Fruit fly (Drosophila melanogaster) whole organism, wandering third instar larva: ENCODE measurements around the gene Pi3K68D.
A peak's percentile ranks its signal among the peaks of the same experiment; 100 is the strongest.

Experiments
- Abd-B ChIP-seq: fragments of >200 bp; optimal IDR thresholded peaks from 2 replicates; lab custom pipeline; 2017; ENCODE audit warnings: missing biosample characterization, missing genetic modification characterization
- CG32264 ChIP-seq: fragments of 200-800 bp; sonication (Bioruptor generic); optimal IDR thresholded peaks from 2 replicates; lab custom pipeline; 2016; ENCODE audit warnings: missing biosample characterization, missing genetic modification characterization
- CG9705 ChIP-seq: fragments of 200-800 bp; sonication (Bioruptor generic); optimal IDR thresholded peaks from 2 replicates; lab custom pipeline; 2018; ENCODE audit warnings: missing biosample characterization, mild to moderate bottlenecking, missing genetic modification characterization
- CrebA ChIP-seq: fragments of 200-800 bp; sonication (Bioruptor generic); optimal IDR thresholded peaks from 2 replicates; lab custom pipeline; 2016; ENCODE audit warnings: missing biosample characterization, mild to moderate bottlenecking, missing genetic modification characterization, borderline replicate concordance
- Dfd ChIP-seq: fragments of >200 bp; optimal IDR thresholded peaks from 2 replicates; lab custom pipeline; 2017; ENCODE audit warnings: missing biosample characterization, missing genetic modification characterization
- Dif ChIP-seq: fragments of 200-275, 200-300 bp; sonication (Bioruptor generic); optimal IDR thresholded peaks from 2 replicates; lab custom pipeline; 2018; ENCODE audit warnings: missing biosample characterization, missing genetic modification characterization; ENCODE audit not compliant: partially characterized antibody
- Hnf4 ChIP-seq: fragments of 200-800 bp; sonication (Bioruptor generic); optimal IDR thresholded peaks from 2 replicates; lab custom pipeline; 2016; ENCODE audit warnings: missing biosample characterization, mild to moderate bottlenecking, missing genetic modification characterization
- Hr78 ChIP-seq: fragments of >200 bp; optimal IDR thresholded peaks from 2 replicates; lab custom pipeline; 2017; ENCODE audit warnings: missing biosample characterization, missing genetic modification characterization
- Hr83 ChIP-seq: fragments of 200-300 bp; sonication (Bioruptor generic); optimal IDR thresholded peaks from 2 replicates; lab custom pipeline; 2016; ENCODE audit warnings: missing biosample characterization, mild to moderate bottlenecking, missing genetic modification characterization, moderate library complexity; ENCODE audit not compliant: poor library complexity, severe bottlenecking
- Mio ChIP-seq: sonication (Bioruptor generic); optimal IDR thresholded peaks from 2 replicates; lab custom pipeline; 2016; ENCODE audit warnings: missing biosample characterization, missing genetic modification characterization
- N ChIP-seq: fragments of >200 bp; optimal IDR thresholded peaks from 2 replicates; lab custom pipeline; 2018; ENCODE audit warnings: missing biosample characterization, missing external identifiers, missing genetic modification characterization
- Rel ChIP-seq, 2 experiments: fragments of 200-800 bp; sonication (Bioruptor generic) in 1 of 2; optimal IDR thresholded peaks; 2 replicates in 1 of 2; 3 replicates in 1 of 2; lab custom pipeline; 2016 to 2019; ENCODE audit warnings: mild to moderate bottlenecking in 2 of 2, missing biosample characterization in 2 of 2, missing genetic modification characterization in 2 of 2, moderate library complexity in 1 of 2
- Sp1 ChIP-seq: fragments of 200-800 bp; sonication (Bioruptor generic); optimal IDR thresholded peaks from 3 replicates; lab custom pipeline; 2019; ENCODE audit warnings: missing biosample characterization, mild to moderate bottlenecking, missing genetic modification characterization, moderate library complexity
- Vsx2 ChIP-seq: fragments of 200-300, 225-300 bp; sonication (Bioruptor generic); optimal IDR thresholded peaks from 2 replicates; lab custom pipeline; 2018; ENCODE audit warnings: missing biosample characterization, missing genetic modification characterization; ENCODE audit not compliant: partially characterized antibody
- br ChIP-seq: fragments of 200-800 bp; sonication (Bioruptor generic); optimal IDR thresholded peaks from 2 replicates; lab custom pipeline; 2016; ENCODE audit warnings: missing biosample characterization, missing genetic modification characterization
- brk ChIP-seq: fragments of 200-800 bp; sonication (Bioruptor generic); optimal IDR thresholded peaks from 2 replicates; lab custom pipeline; 2016; ENCODE audit warnings: missing biosample characterization, mild to moderate bottlenecking, missing genetic modification characterization
- dmrt93B ChIP-seq: fragments of 200-800 bp; sonication (Bioruptor generic); optimal IDR thresholded peaks from 2 replicates; lab custom pipeline; 2018; ENCODE audit warnings: missing biosample characterization, mild to moderate bottlenecking, missing genetic modification characterization
- fru ChIP-seq: fragments of 200-800 bp; sonication (Bioruptor generic); optimal IDR thresholded peaks from 3 replicates; lab custom pipeline; 2016; ENCODE audit warnings: missing biosample characterization, mild to moderate bottlenecking, missing genetic modification characterization
- jim ChIP-seq: fragments of 175-275, 200-325 bp; sonication (Bioruptor generic); optimal IDR thresholded peaks from 2 replicates; lab custom pipeline; 2016; ENCODE audit warnings: missing biosample characterization, mild to moderate bottlenecking, missing genetic modification characterization
- lola ChIP-seq: fragments of >200 bp; optimal IDR thresholded peaks from 2 replicates; lab custom pipeline; 2017; ENCODE audit warnings: missing biosample characterization, missing genetic modification characterization
- pan ChIP-seq: fragments of >200 bp; optimal IDR thresholded peaks from 2 replicates; lab custom pipeline; 2017
- psq ChIP-seq: fragments of 200-800 bp; sonication (Bioruptor generic); optimal IDR thresholded peaks from 3 replicates; lab custom pipeline; 2017; ENCODE audit warnings: missing biosample characterization, mild to moderate bottlenecking, missing genetic modification characterization, moderate library complexity
- rgr ChIP-seq: fragments of 200-800 bp; sonication (Bioruptor generic); optimal IDR thresholded peaks from 3 replicates; lab custom pipeline; 2016; ENCODE audit warnings: missing biosample characterization, mild to moderate bottlenecking, missing genetic modification characterization
- sv ChIP-seq: fragments of 200-800 bp; sonication (Bioruptor generic); optimal IDR thresholded peaks from 3 replicates; lab custom pipeline; 2016; ENCODE audit warnings: missing biosample characterization, missing genetic modification characterization
- tai ChIP-seq: sonication (Bioruptor generic); optimal IDR thresholded peaks from 2 replicates; lab custom pipeline; 2016; ENCODE audit warnings: missing biosample characterization, missing genetic modification characterization
- usp ChIP-seq: fragments of >200 bp; optimal IDR thresholded peaks from 2 replicates; lab custom pipeline; 2017; ENCODE audit warnings: missing biosample characterization, missing genetic modification characterization

The Pi3K68D gene

dm6 chr3L:11819639-11820456, 30.0 kb upstream of the Pi3K68D start (continued):
- no peak for TF ChIP-seq sv (GFP tag; lab: Kevin White, UChicago)

dm6 chr3L:11816641-11817040, 26.8 kb upstream of the Pi3K68D start:
- no peak for TF ChIP-seq Abd-B (GFP tag; lab: Kevin White, UChicago)
- no peak for TF ChIP-seq Hnf4 (GFP tag; lab: Kevin White, UChicago)
- no peak for TF ChIP-seq jim (GFP tag; lab: Kevin White, UChicago)
- TF ChIP-seq N (GFP tag; lab: Kevin White, UChicago): no peak

dm6 chr3L:11815220-11815797, 25.5 kb upstream of the Pi3K68D start, which contains the start of gene CG14130:
Gene CG14130, plus strand, starts transcription at chr3L:11815444.
- TF ChIP-seq rgr (GFP tag; lab: Kevin White, UChicago) (no peak), Vsx2 (peak; percentile 13)

dm6 chr3L:11814655-11815054, 24.8 kb upstream of the Pi3K68D start, which contains the start of gene Cubn2:
Gene Cubn2, minus strand, starts transcription at chr3L:11814755.
- TF ChIP-seq br (GFP tag; lab: Kevin White, UChicago) (no peak), CrebA (GFP tag; lab: Kevin White, UChicago) (no peak)

dm6 chr3L:11801622-11802021, 11.8 kb upstream of the Pi3K68D start:
- TF ChIP-seq CG9705 (GFP tag; lab: Kevin White, UChicago): no peak
- TF ChIP-seq usp (GFP tag; lab: Kevin White, UChicago): no peak
- no peak for TF ChIP-seq Sp1 (GFP tag; lab: Kevin White, UChicago)
- no peak for TF ChIP-seq CrebA (GFP tag; lab: Kevin White, UChicago)
- no peak for TF ChIP-seq Dif (GFP tag; lab: Kevin White, UChicago)
- TF ChIP-seq br (GFP tag; lab: Kevin White, UChicago): no peak
- TF ChIP-seq CG32264: no peak
- no peak for TF ChIP-seq fru (GFP tag; lab: Kevin White, UChicago)

- no peak for TF ChIP-seq pan (lab: Kevin White, UChicago)
- TF ChIP-seq psq (GFP tag; lab: Kevin White, UChicago): no peak
- TF ChIP-seq Dfd: no peak
- no peak for TF ChIP-seq Vsx2
- no peak for TF ChIP-seq sv (GFP tag; lab: Kevin White, UChicago)
- no peak for TF ChIP-seq Dif (GFP tag; lab: Kevin White, UChicago)
- TF ChIP-seq Hr78 (GFP tag; lab: Kevin White, UChicago): no peak
- no peak for TF ChIP-seq Hr83
- no peak for TF ChIP-seq CrebA (GFP tag; lab: Kevin White, UChicago)
- no peak for TF ChIP-seq br (GFP tag; lab: Kevin White, UChicago)
- no peak for TF ChIP-seq N (GFP tag; lab: Kevin White, UChicago)
- no peak for TF ChIP-seq usp (GFP tag; lab: Kevin White, UChicago)
- no peak for TF ChIP-seq Mio (GFP tag; lab: Kevin White, UChicago)
- TF ChIP-seq lola (GFP tag; lab: Kevin White, UChicago): no peak
- no peak for TF ChIP-seq brk (GFP tag; lab: Kevin White, UChicago)
- no peak for TF ChIP-seq dmrt93B (GFP tag; lab: Kevin White, UChicago)
- no peak for TF ChIP-seq Rel (GFP tag; optimal IDR thresholded peaks at IDR 0.05; lab: Kevin White, UChicago)
- no peak for TF ChIP-seq Rel (tag; optimal IDR thresholded peaks at IDR 0.05; lab: Kevin White, UChicago)
- TF ChIP-seq rgr (GFP tag; lab: Kevin White, UChicago): no peak
- TF ChIP-seq tai (GFP tag; lab: Kevin White, UChicago): no peak
These were observed 10.9 kb upstream of the Pi3K68D start, which contains the start of gene Gcat for dm6 chr3L:11800761-11801160. Gene Gcat, minus strand, starts transcription at chr3L:11800861.
